Worm (Caenorhabditis elegans) whole organism, mixed stage, embryonic: Measurements from ENCODE around the gene F46G10.1.
A peak's percentile ranks its signal among the peaks of the same experiment; 100 is the strongest.

Experiments
- bed-3 ChIP-seq: fragments of 200-800 bp; sonication (Bioruptor generic); optimal IDR thresholded peaks from 3 replicates; lab custom pipeline; 2018; ENCODE audit warnings: mild to moderate bottlenecking, missing genetic modification characterization, moderate library complexity, missing compliant biosample characterization
- ceh-83 ChIP-seq: fragments of 200-800 bp; sonication (Bioruptor generic); optimal IDR thresholded peaks from 2 replicates; lab custom pipeline; 2018; ENCODE audit warnings: mild to moderate bottlenecking, missing genetic modification characterization, missing compliant biosample characterization
- ham-2 ChIP-seq: fragments of 200-800 bp; sonication (Bioruptor generic); optimal IDR thresholded peaks from 2 replicates; lab custom pipeline; 2018; ENCODE audit warnings: mild to moderate bottlenecking, missing genetic modification characterization, missing compliant biosample characterization
- lin-13 ChIP-seq: fragments of 150-350 bp; optimal IDR thresholded peaks from 2 replicates; lab custom pipeline; 2014; ENCODE audit warnings: missing biosample characterization, missing genetic modification characterization
- lin-32 ChIP-seq: fragments of 200-800 bp; sonication (Bioruptor generic); optimal IDR thresholded peaks from 2 replicates; lab custom pipeline; 2018; ENCODE audit warnings: mild to moderate bottlenecking, missing genetic modification characterization, missing compliant biosample characterization
- mab-5 ChIP-seq: fragments of 150-350 bp; optimal IDR thresholded peaks from 2 replicates; lab custom pipeline; 2014; ENCODE audit warnings: missing biosample characterization, missing genetic modification characterization
- nhr-12 ChIP-seq: fragments of 150-350 bp; optimal IDR thresholded peaks from 2 replicates; lab custom pipeline; 2014; ENCODE audit warnings: missing biosample characterization, missing genetic modification characterization
- nhr-2 ChIP-seq: fragments of 150-350 bp; optimal IDR thresholded peaks from 2 replicates; lab custom pipeline; 2014; ENCODE audit warnings: missing biosample characterization, missing genetic modification characterization
- snpc-4 ChIP-seq: fragments of 150-350 bp; optimal IDR thresholded peaks from 2 replicates; lab custom pipeline; 2014; ENCODE audit warnings: missing biosample characterization, missing genetic modification characterization
- zip-8 ChIP-seq: fragments of 150-350 bp; optimal IDR thresholded peaks from 2 replicates; lab custom pipeline; 2014; ENCODE audit warnings: missing biosample characterization, missing genetic modification characterization

F46G10.1 gene

ce11 chrX:13264550-13264949 is 47.0 kb downstream of the F46G10.1 start (continued):
- TF ChIP-seq nhr-2 (no peak), ham-2 (GFP tag; lab: Kevin White, UChicago) (peak; percentile 72)

DNA sequence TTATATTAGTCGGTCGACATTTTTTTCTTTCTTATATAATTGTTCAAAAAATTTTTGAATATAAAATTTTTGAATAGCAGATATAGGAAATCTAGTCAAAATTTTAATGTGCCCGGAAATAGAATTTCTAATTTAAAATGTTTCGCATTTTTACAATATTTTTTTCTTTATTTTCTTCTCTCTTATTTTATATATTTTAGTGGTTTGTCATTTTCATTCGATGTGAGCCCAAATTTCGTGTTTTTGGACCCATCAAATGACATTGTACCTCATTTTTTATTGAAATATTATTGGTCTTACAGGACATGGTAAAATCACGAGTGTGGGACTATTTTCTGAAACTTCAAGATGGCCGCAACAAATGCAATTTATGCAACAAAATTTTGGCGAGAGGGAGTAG is 49.4 kb downstream of the F46G10.1 start, which contains the start of gene K09A11.1:
Gene K09A11.1 (plus strand): TSS at position 301 of the 400 bp plus-strand sequence.
- TF ChIP-seq bed-3 (GFP tag; lab: Kevin White, UChicago), result no peak
- TF ChIP-seq zip-8 (tag; lab: Kevin White, UChicago), result no peak
- no peak for TF ChIP-seq lin-13
- no peak for TF ChIP-seq mab-5 (tag; lab: Kevin White, UChicago)
- no peak for TF ChIP-seq ceh-83
- TF ChIP-seq lin-32 (GFP tag; lab: Kevin White, UChicago), result no peak
- no peak for TF ChIP-seq nhr-2
- TF ChIP-seq snpc-4 (tag; lab: Kevin White, UChicago), result no peak
- TF ChIP-seq ham-2 (GFP tag; lab: Kevin White, UChicago), result no peak
- no peak for TF ChIP-seq nhr-12 (tag; lab: Kevin White, UChicago)
